Fruit fly (Drosophila melanogaster): ENCODE data around the gene fuss.

DNA sequence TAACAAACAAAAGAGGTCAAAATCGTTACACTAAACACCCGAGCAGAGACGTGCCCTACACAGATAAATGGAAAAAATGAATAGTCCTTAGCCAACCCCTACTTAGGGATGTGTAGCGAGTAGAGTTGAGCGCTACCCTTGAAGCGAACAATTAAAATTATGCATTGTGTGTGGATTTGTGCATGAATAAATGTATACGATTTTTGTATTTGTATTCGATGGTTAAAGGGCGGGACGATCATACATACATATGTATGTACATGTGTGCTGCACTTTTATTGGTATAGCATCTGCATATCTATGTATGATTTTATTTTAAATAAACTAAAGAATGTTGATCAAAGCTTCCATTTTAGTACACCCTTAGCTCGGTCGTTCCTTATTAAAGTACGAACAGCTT lies 2.9 kb upstream of the fuss start:
- no peak for TF ChIP-seq psq (optimal IDR thresholded peaks at IDR 0.05)
- TF ChIP-seq insv (optimal IDR thresholded peaks at IDR 0.05), result no peak
- TF ChIP-seq Sin3A (optimal IDR thresholded peaks at IDR 0.05), result no peak

Data from Kc167 (cell line).